Fruit fly (Drosophila melanogaster): Measurements from ENCODE around the gene Rev1.

dm6 chr3L:611639-612611, 42.2 kb upstream of the Rev1 start:
- no peak for TF ChIP-seq CG11617 (GFP tag; optimal IDR thresholded peaks at IDR 0.05)
- TF ChIP-seq kay (GFP tag; ENCODE audit: borderline replicate concordance) = no peak
- no peak for TF ChIP-seq cnc (optimal IDR thresholded peaks at IDR 0.05)
- no peak for TF ChIP-seq pad (GFP tag; optimal IDR thresholded peaks at IDR 0.05)
- TF ChIP-seq CG1620 (GFP tag; optimal IDR thresholded peaks at IDR 0.05) = no peak
- no peak for TF ChIP-seq CG7045 (GFP tag; optimal IDR thresholded peaks at IDR 0.05)
- no peak for TF ChIP-seq Clk (GFP tag; optimal IDR thresholded peaks at IDR 0.05)
- no peak for TF ChIP-seq CG5204 (GFP tag; optimal IDR thresholded peaks at IDR 0.05)
- no peak for TF ChIP-seq Mnt (GFP tag; optimal IDR thresholded peaks at IDR 0.05)
- no peak for TF ChIP-seq CG12768 (GFP tag; optimal IDR thresholded peaks at IDR 0.05)
- no peak for TF ChIP-seq ovo (GFP tag; optimal IDR thresholded peaks at IDR 0.05)
- no peak for TF ChIP-seq toe (GFP tag; optimal IDR thresholded peaks at IDR 0.05)

Data from whole organism, adult.